Fruit fly (Drosophila melanogaster) whole organism, prepupa: Measurements from ENCODE around the gene CG14456.

ENCODE experiments used
- Blimp-1 ChIP-seq: fragments of 200-800 bp; sonication (Bioruptor generic); optimal IDR thresholded peaks from 3 replicates; lab custom pipeline; 2017; ENCODE audit warnings: missing biosample characterization, missing genetic modification characterization, mild to moderate bottlenecking, moderate library complexity, missing genetic modification reagents
- CG10631 ChIP-seq: fragments of 200-800 bp; sonication (Bioruptor generic); optimal IDR thresholded peaks from 2 replicates; lab custom pipeline; 2016; ENCODE audit warnings: missing biosample characterization, missing genetic modification characterization
- CG11294 ChIP-seq: fragments of 200-800 bp; sonication (Bioruptor generic); IDR thresholded peaks from 2 replicates; pipeline ENCODE4 v1.3.6; 2022; ENCODE audit warnings: missing biosample characterization, missing genetic modification characterization
- CG11762 ChIP-seq: fragments of 200-800 bp; sonication (Bioruptor generic); optimal IDR thresholded peaks from 3 replicates; lab custom pipeline; 2016; ENCODE audit warnings: missing biosample characterization, missing genetic modification characterization; ENCODE audit not compliant: insufficient read depth
- CG11902 ChIP-seq: fragments of 200-800 bp; sonication (Bioruptor generic); optimal IDR thresholded peaks from 3 replicates; lab custom pipeline; 2016; ENCODE audit warnings: missing biosample characterization, missing genetic modification characterization
- CG15336 ChIP-seq: fragments of 200-800 bp; sonication (Bioruptor generic); IDR thresholded peaks from 2 replicates; pipeline ENCODE4 v1.3.6; 2022; ENCODE audit warnings: missing biosample characterization, missing genetic modification characterization
- CG1621 ChIP-seq: fragments of 200-800 bp; sonication (Bioruptor generic); optimal IDR thresholded peaks from 3 replicates; lab custom pipeline; 2018; ENCODE audit warnings: missing biosample characterization, mild to moderate bottlenecking, missing genetic modification characterization
- CG31627 ChIP-seq: fragments of 200-800 bp; sonication (Bioruptor generic); optimal IDR thresholded peaks from 3 replicates; lab custom pipeline; 2016; ENCODE audit warnings: missing biosample characterization, missing genetic modification characterization
- CG34406 ChIP-seq: fragments of 200-800 bp; sonication (Bioruptor generic); optimal IDR thresholded peaks from 3 replicates; lab custom pipeline; 2016; ENCODE audit warnings: missing biosample characterization, missing genetic modification characterization
- CG3919 ChIP-seq: fragments of 200-800 bp; sonication (Bioruptor generic); optimal IDR thresholded peaks from 3 replicates; lab custom pipeline; 2016; ENCODE audit warnings: missing biosample characterization, missing genetic modification characterization
- CG4318 ChIP-seq: fragments of 200-800 bp; sonication (Bioruptor generic); optimal IDR thresholded peaks from 3 replicates; lab custom pipeline; 2017; ENCODE audit warnings: missing biosample characterization, mild to moderate bottlenecking, missing genetic modification characterization
- CG6163 ChIP-seq: fragments of 200-800 bp; sonication (Bioruptor generic); IDR thresholded peaks from 3 replicates; pipeline ENCODE4 v1.3.6; 2022; ENCODE audit warnings: missing biosample characterization, missing genetic modification characterization
- CG6854 ChIP-seq: fragments of 200-800 bp; sonication (Bioruptor generic); optimal IDR thresholded peaks from 2 replicates; lab custom pipeline; 2017; ENCODE audit warnings: missing biosample characterization, mild to moderate bottlenecking, missing genetic modification characterization
- CG7368 ChIP-seq: fragments of 200-800 bp; sonication (Bioruptor generic); optimal IDR thresholded peaks from 3 replicates; lab custom pipeline; 2016; ENCODE audit warnings: missing biosample characterization, missing genetic modification characterization
- CG8632 ChIP-seq: fragments of 200-800 bp; sonication (Bioruptor generic); optimal IDR thresholded peaks from 3 replicates; lab custom pipeline; 2016; ENCODE audit warnings: missing biosample characterization, missing genetic modification characterization
- CG9139 ChIP-seq: fragments of 200-800 bp; sonication (Bioruptor generic); optimal IDR thresholded peaks from 3 replicates; lab custom pipeline; 2017; ENCODE audit warnings: missing biosample characterization, mild to moderate bottlenecking, missing genetic modification characterization
- Eip75B ChIP-seq: fragments of 200-800 bp; sonication (Bioruptor generic); optimal IDR thresholded peaks from 3 replicates; lab custom pipeline; 2016; ENCODE audit warnings: missing biosample characterization, missing genetic modification characterization
- Eip78C ChIP-seq: fragments of 200-800 bp; sonication (Bioruptor generic); peaks from one replicate; lab custom pipeline; 2016; ENCODE audit warnings: missing biosample characterization, missing genetic modification characterization
- Eip93F ChIP-seq: fragments of 200-800 bp; sonication (Bioruptor generic); optimal IDR thresholded peaks from 2 replicates; lab custom pipeline; 2016; ENCODE audit warnings: missing biosample characterization, mild to moderate bottlenecking, missing genetic modification characterization
- Ets21C ChIP-seq: fragments of 200-800 bp; sonication (Bioruptor generic); optimal IDR thresholded peaks from 3 replicates; lab custom pipeline; 2016; ENCODE audit warnings: missing biosample characterization, missing genetic modification characterization
- Ets96B ChIP-seq: fragments of 200-800 bp; optimal IDR thresholded peaks from 2 replicates; lab custom pipeline; 2019; ENCODE audit warnings: missing biosample characterization, mild to moderate bottlenecking, missing genetic modification characterization, moderate library complexity
- Gug ChIP-seq: fragments of 200-800 bp; sonication (Bioruptor generic); IDR thresholded peaks from 2 replicates; pipeline ENCODE4 v1.3.6; 2022; ENCODE audit warnings: missing biosample characterization, missing genetic modification characterization
- Hr38 ChIP-seq: sonication (Bioruptor generic); optimal IDR thresholded peaks from 2 replicates; lab custom pipeline; 2016; ENCODE audit warnings: missing biosample characterization, missing genetic modification characterization
- Hr39 ChIP-seq: fragments of 200-800 bp; sonication (Bioruptor generic); optimal IDR thresholded peaks from 2 replicates; lab custom pipeline; 2016; ENCODE audit warnings: missing biosample characterization, missing genetic modification characterization
- Hr4 ChIP-seq: fragments of 200-800 bp; sonication (Bioruptor generic); optimal IDR thresholded peaks from 3 replicates; lab custom pipeline; 2016; ENCODE audit warnings: missing biosample characterization, missing genetic modification characterization
- Lpt ChIP-seq: fragments of 200-800 bp; sonication (Bioruptor generic); optimal IDR thresholded peaks from 3 replicates; lab custom pipeline; 2016; ENCODE audit warnings: missing biosample characterization, missing genetic modification characterization
- Met ChIP-seq: fragments of 200-800 bp; sonication (Bioruptor generic); optimal IDR thresholded peaks from 3 replicates; lab custom pipeline; 2016; ENCODE audit warnings: missing biosample characterization, missing genetic modification characterization
- OdsH ChIP-seq: fragments of 200-800 bp; sonication (Bioruptor generic); optimal IDR thresholded peaks from 3 replicates; lab custom pipeline; 2016; ENCODE audit warnings: missing biosample characterization, missing genetic modification characterization
- Smox ChIP-seq: fragments of 200-800 bp; sonication (Bioruptor generic); optimal IDR thresholded peaks from 3 replicates; lab custom pipeline; 2016; ENCODE audit warnings: missing biosample characterization, missing genetic modification characterization
- Sox102F ChIP-seq: fragments of 200-800 bp; sonication (Bioruptor generic); optimal IDR thresholded peaks from 2 replicates; lab custom pipeline; 2016; ENCODE audit warnings: missing biosample characterization, mild to moderate bottlenecking, missing genetic modification characterization
- Sox15 ChIP-seq: fragments of 200-800 bp; sonication (Bioruptor generic); optimal IDR thresholded peaks from 3 replicates; lab custom pipeline; 2016; ENCODE audit warnings: missing biosample characterization, missing genetic modification characterization
- achi ChIP-seq: fragments of 200-800 bp; sonication (Bioruptor generic); optimal IDR thresholded peaks from 3 replicates; lab custom pipeline; 2016; ENCODE audit warnings: missing biosample characterization, missing genetic modification characterization
- acj6 ChIP-seq: fragments of 200-800 bp; sonication (Bioruptor generic); optimal IDR thresholded peaks from 3 replicates; lab custom pipeline; 2016; ENCODE audit warnings: missing biosample characterization, missing genetic modification characterization
- dac ChIP-seq: fragments of 200-800 bp; sonication (Bioruptor generic); optimal IDR thresholded peaks from 2 replicates; lab custom pipeline; 2017; ENCODE audit warnings: missing biosample characterization, mild to moderate bottlenecking, missing genetic modification characterization
- eg ChIP-seq: fragments of 200-800 bp; sonication (Bioruptor generic); IDR thresholded peaks from 3 replicates; pipeline ENCODE4 v1.3.6; 2022; ENCODE audit warnings: missing biosample characterization, missing genetic modification characterization
- esn ChIP-seq: fragments of 200-800 bp; sonication (Bioruptor generic); optimal IDR thresholded peaks from 2 replicates; lab custom pipeline; 2016; ENCODE audit warnings: missing biosample characterization, mild to moderate bottlenecking, missing genetic modification characterization, moderate library complexity
- fd59A ChIP-seq: fragments of 200-800 bp; sonication (Bioruptor generic); optimal IDR thresholded peaks from 2 replicates; lab custom pipeline; 2017; ENCODE audit warnings: missing biosample characterization, mild to moderate bottlenecking, missing genetic modification characterization, missing genetic modification reagents
- fkh ChIP-seq: fragments of 200-800 bp; sonication (Bioruptor generic); optimal IDR thresholded peaks from 3 replicates; lab custom pipeline; 2017; ENCODE audit warnings: missing biosample characterization, mild to moderate bottlenecking, missing genetic modification characterization, moderate library complexity
- pdm3 ChIP-seq: fragments of 200-800 bp; sonication (Bioruptor generic); optimal IDR thresholded peaks from 3 replicates; lab custom pipeline; 2016; ENCODE audit warnings: missing biosample characterization, missing genetic modification characterization
- salr ChIP-seq, 2 experiments: fragments of 200-800 bp; sonication (Bioruptor generic); optimal IDR thresholded peaks; 3 replicates each; lab custom pipeline; 2016 to 2018; ENCODE audit warnings: missing biosample characterization in 2 of 2, missing genetic modification characterization in 2 of 2, mild to moderate bottlenecking in 1 of 2
- ss ChIP-seq, 2 experiments: fragments of 200-800 bp; sonication (Bioruptor generic); optimal IDR thresholded peaks; 2 replicates in 1 of 2; 3 replicates in 1 of 2; lab custom pipeline; 2017 to 2018; ENCODE audit warnings: mild to moderate bottlenecking in 2 of 2, missing biosample characterization in 2 of 2, missing genetic modification characterization in 2 of 2, moderate library complexity in 1 of 2
- svp ChIP-seq: fragments of 200-800 bp; sonication (Bioruptor generic); peaks from one replicate; lab custom pipeline; 2016; ENCODE audit warnings: missing biosample characterization, missing genetic modification characterization
- topi ChIP-seq: fragments of 200-800 bp; sonication (Bioruptor generic); optimal IDR thresholded peaks from 3 replicates; lab custom pipeline; 2016; ENCODE audit warnings: missing biosample characterization, missing genetic modification characterization
- vri ChIP-seq: fragments of 200-800 bp; sonication (Bioruptor generic); optimal IDR thresholded peaks from 3 replicates; lab custom pipeline; 2016; ENCODE audit warnings: missing biosample characterization, mild to moderate bottlenecking, missing genetic modification characterization

CG14456 gene

dm6 chr3L:22645327-22645726 is 41.7 kb upstream of the CG14456 start, which contains the start of gene CG33766:
CG33766 (plus strand) TSS chr3L:22645627.
- no peak for TF ChIP-seq CG7368 (GFP tag; lab: Kevin White, UChicago)
- no peak for TF ChIP-seq CG8632
- TF ChIP-seq CG10631 (GFP tag; lab: Kevin White, UChicago): no peak
- TF ChIP-seq Gug (GFP tag; lab: Robert Waterston, UW): no peak
- no peak for TF ChIP-seq OdsH (GFP tag; lab: Kevin White, UChicago)
- TF ChIP-seq CG1621 (tag; lab: Kevin White, UChicago): no peak
- no peak for TF ChIP-seq eg (GFP tag; lab: Robert Waterston, UW)
- TF ChIP-seq CG6163: no peak
- TF ChIP-seq CG11762: no peak

- TF ChIP-seq salr (GFP tag; optimal IDR thresholded peaks at IDR 0.05; lab: Kevin White, UChicago): no peak
- no peak for TF ChIP-seq CG11902 (GFP tag; lab: Kevin White, UChicago)
- no peak for TF ChIP-seq CG7368 (GFP tag; lab: Kevin White, UChicago)
- TF ChIP-seq CG11294 (GFP tag; lab: Robert Waterston, UW): no peak
- no peak for TF ChIP-seq fd59A (GFP tag; lab: Kevin White, UChicago)
- TF ChIP-seq achi (GFP tag; lab: Kevin White, UChicago): no peak
- TF ChIP-seq CG34406 (GFP tag; lab: Kevin White, UChicago): no peak
- no peak for TF ChIP-seq topi (GFP tag; lab: Kevin White, UChicago)
- no peak for TF ChIP-seq Lpt (GFP tag; lab: Kevin White, UChicago)
- no peak for TF ChIP-seq CG11762
- no peak for TF ChIP-seq Ets96B (tag; lab: Kevin White, UChicago)
- no peak for TF ChIP-seq CG3919
- TF ChIP-seq Sox102F (GFP tag; lab: Kevin White, UChicago): no peak
- no peak for TF ChIP-seq acj6 (GFP tag; lab: Kevin White, UChicago)
- TF ChIP-seq CG4318 (GFP tag; lab: Kevin White, UChicago): no peak
- TF ChIP-seq Hr39 (GFP tag; lab: Kevin White, UChicago): no peak
- no peak for TF ChIP-seq svp (GFP tag; lab: Kevin White, UChicago)
- no peak for TF ChIP-seq pdm3 (GFP tag; lab: Kevin White, UChicago)
- no peak for TF ChIP-seq vri
- TF ChIP-seq Eip75B (GFP tag; lab: Kevin White, UChicago): no peak
- TF ChIP-seq, all 60 proteins: peak for 0
Observed at dm6 chr3L:22646007-22646406, 41.0 kb upstream of the CG14456 start, which contains the start of gene CG33767. CG33767 (plus strand) TSS chr3L:22646307.

- no peak for TF ChIP-seq Met (GFP tag; lab: Kevin White, UChicago)
- TF ChIP-seq Eip78C: no peak
- TF ChIP-seq CG1621 (tag; lab: Kevin White, UChicago): no peak
- no peak for TF ChIP-seq CG6163
- no peak for TF ChIP-seq Ets96B (tag; lab: Kevin White, UChicago)
- no peak for TF ChIP-seq CG11902 (GFP tag; lab: Kevin White, UChicago)
- no peak for TF ChIP-seq Hr38 (GFP tag; lab: Kevin White, UChicago)
- no peak for TF ChIP-seq Hr39 (GFP tag; lab: Kevin White, UChicago)
- TF ChIP-seq dac (GFP tag; lab: Kevin White, UChicago): no peak
- TF ChIP-seq ss (GFP tag; optimal IDR thresholded peaks at IDR 0.05; lab: Kevin White, UChicago): no peak
- no peak for TF ChIP-seq salr (GFP tag; optimal IDR thresholded peaks at IDR 0.05; lab: Kevin White, UChicago)
- no peak for TF ChIP-seq Hr4
- no peak for TF ChIP-seq Sox15 (GFP tag; lab: Kevin White, UChicago)
- no peak for TF ChIP-seq fkh
- TF ChIP-seq esn (GFP tag; lab: Kevin White, UChicago): no peak
- no peak for TF ChIP-seq CG31627
Observed at dm6 chr3L:22646863-22647262, 40.2 kb upstream of the CG14456 start, which contains the start of gene CG33768. CG33768 (plus strand) TSS chr3L:22647163.

dm6 chr3L:22647627-22648026 is 39.4 kb upstream of the CG14456 start, which contains the start of gene CG33769:
CG33769 (plus strand) TSS chr3L:22647927.
- TF ChIP-seq Eip78C (no peak), CG10631 (GFP tag; lab: Kevin White, UChicago) (no peak), Smox (GFP tag; lab: Kevin White, UChicago) (no peak), CG8632 (no peak), CG34406 (GFP tag; lab: Kevin White, UChicago) (no peak), CG4318 (GFP tag; lab: Kevin White, UChicago) (no peak), Eip93F (GFP tag; lab: Kevin White, UChicago) (no peak), CG31627 (no peak), Hr4 (no peak), acj6 (GFP tag; lab: Kevin White, UChicago) (no peak), CG15336 (GFP tag; lab: Robert Waterston, UW) (no peak), achi (GFP tag; lab: Kevin White, UChicago) (no peak), Sox15 (GFP tag; lab: Kevin White, UChicago) (no peak), CG9139 (GFP tag; lab: Kevin White, UChicago) (no peak), Sox102F (GFP tag; lab: Kevin White, UChicago) (no peak), CG6854 (no peak), Blimp-1 (GFP tag; lab: Kevin White, UChicago) (no peak), Ets21C (GFP tag; lab: Kevin White, UChicago) (no peak)
